Worm (Caenorhabditis elegans) whole organism, young adult: ENCODE measurements around the gene snt-1.

Experiments used
- F22D6.2 ChIP-seq: sonication (generic microtip); optimal IDR thresholded peaks from 2 replicates; lab custom pipeline; 2016; ENCODE audit warnings: mild to moderate bottlenecking, missing genetic modification characterization, missing compliant biosample characterization
- F23B12.7 ChIP-seq: sonication (generic microtip); optimal IDR thresholded peaks from 2 replicates; lab custom pipeline; 2017; ENCODE audit warnings: missing genetic modification characterization, mild to moderate bottlenecking, missing compliant biosample characterization, antibody characterized with exemption, moderate library complexity; ENCODE audit not compliant: insufficient read depth
- T26A5.8 ChIP-seq: sonication (generic microtip); optimal IDR thresholded peaks from 2 replicates; lab custom pipeline; 2016; ENCODE audit warnings: missing genetic modification characterization, missing compliant biosample characterization
- ama-1 ChIP-seq, 3 experiments: fragments of 150-350 bp in 1 of 3; sonication (generic microtip) in 2 of 3; optimal IDR thresholded peaks; 2 replicates each; lab custom pipeline; 2014 to 2018; ENCODE audit warnings: missing biosample characterization in 2 of 3, missing genetic modification characterization in 2 of 3, missing genetic modification reagents in 2 of 3
- lag-1 ChIP-seq: fragments of 200-800 bp; sonication (Bioruptor generic); IDR thresholded peaks from 2 replicates; pipeline ENCODE4 v1.3.6; 2022; ENCODE audit warnings: missing genetic modification reagents, missing genetic modification characterization, missing compliant biosample characterization
- lsl-1 ChIP-seq: fragments of 200-800 bp; sonication (Bioruptor generic); optimal IDR thresholded peaks from 2 replicates; lab custom pipeline; 2018; ENCODE audit warnings: mild to moderate bottlenecking, missing genetic modification characterization, moderate library complexity, missing compliant biosample characterization
- lsy-27 ChIP-seq: sonication (generic microtip); optimal IDR thresholded peaks from 2 replicates; lab custom pipeline; 2017; ENCODE audit warnings: missing genetic modification characterization, mild to moderate bottlenecking, missing compliant biosample characterization, antibody characterized with exemption, missing genotype, borderline replicate concordance; ENCODE audit not compliant: insufficient read depth
- sptf-2 ChIP-seq: fragments of 200-800 bp; sonication (Bioruptor generic); optimal IDR thresholded peaks from 2 replicates; lab custom pipeline; 2018; ENCODE audit warnings: mild to moderate bottlenecking, missing genetic modification characterization, missing compliant biosample characterization
- unc-62 ChIP-seq: fragments of 150-350 bp; optimal IDR thresholded peaks from 2 replicates; lab custom pipeline; 2014; ENCODE audit warnings: missing biosample characterization, missing genetic modification reagents, missing genetic modification characterization
- zfh-2 ChIP-seq: fragments of 200-800 bp; sonication (Bioruptor generic); conservative IDR thresholded peaks from 2 replicates; pipeline ENCODE4 v1.3.6; 2022; ENCODE audit warnings: missing genetic modification reagents, missing genetic modification characterization, missing compliant biosample characterization
- ztf-28 ChIP-seq: fragments of 200-800 bp; sonication (Bioruptor generic); IDR thresholded peaks from 2 replicates; pipeline ENCODE4 v1.3.6; 2022; ENCODE audit warnings: missing genetic modification reagents, missing genetic modification characterization, missing compliant biosample characterization

- TF ChIP-seq F23B12.7 (tag; lab: Kevin White, UChicago) (no peak), T26A5.8 (tag; lab: Kevin White, UChicago) (no peak), zfh-2 (GFP tag; lab: Robert Waterston, UW) (no peak), lsl-1 (GFP tag; lab: Kevin White, UChicago) (no peak), ama-1 (optimal IDR thresholded peaks at IDR 0.05; lab: Kevin White, UChicago) (no peak), ama-1 (GFP tag; optimal IDR thresholded peaks at IDR 0.05; lab: Kevin White, UChicago) (no peak), unc-62 (GFP tag; lab: Kevin White, UChicago) (no peak), lag-1 (no peak), sptf-2 (no peak), ztf-28 (GFP tag; lab: Robert Waterston, UW) (no peak), F22D6.2 (tag; lab: Kevin White, UChicago) (no peak), lsy-27 (tag; lab: Kevin White, UChicago) (no peak)
These were observed 46.0 kb upstream of the snt-1 start, which contains the start of gene nlp-50 for ce11 chrII:6764734-6765133.
